Worm (Caenorhabditis elegans) whole organism, early embryonic: ENCODE measurements around the gene rpt-4.
A peak's percentile ranks its signal among the peaks of the same experiment; 100 is the strongest.

Experiments used
- B0310.2 ChIP-seq: sonication (generic microtip); optimal IDR thresholded peaks from 2 replicates; lab custom pipeline; 2016; ENCODE audit warnings: mild to moderate bottlenecking, missing genetic modification characterization, missing compliant biosample characterization
- F13C5.2 ChIP-seq: sonication (generic microtip); optimal IDR thresholded peaks from 2 replicates; lab custom pipeline; 2017; ENCODE audit warnings: mild to moderate bottlenecking, missing genetic modification characterization, inconsistent platforms, missing compliant biosample characterization
- aly-1 ChIP-seq: sonication (generic microtip); optimal IDR thresholded peaks from 2 replicates; lab custom pipeline; 2016; ENCODE audit warnings: missing genetic modification characterization, missing compliant biosample characterization
- ama-1 ChIP-seq: fragments of 150-350 bp; optimal IDR thresholded peaks from 2 replicates; lab custom pipeline; 2014
- ceh-13 ChIP-seq: fragments of 200-800 bp; sonication (Bioruptor generic); optimal IDR thresholded peaks from 2 replicates; lab custom pipeline; 2018; ENCODE audit warnings: mild to moderate bottlenecking, missing genetic modification characterization, missing compliant biosample characterization
- ceh-36 ChIP-seq: sonication (generic microtip); optimal IDR thresholded peaks from 2 replicates; lab custom pipeline; 2016; ENCODE audit warnings: missing genetic modification characterization, inconsistent platforms, missing compliant biosample characterization
- ets-7 ChIP-seq: sonication (generic microtip); optimal IDR thresholded peaks from 2 replicates; lab custom pipeline; 2016; ENCODE audit warnings: missing genotype, missing genetic modification characterization, missing compliant biosample characterization
- flt-1 ChIP-seq: fragments of 200-800 bp; sonication (Bioruptor generic); IDR thresholded peaks from 2 replicates; pipeline ENCODE4 v1.3.6; 2022; ENCODE audit warnings: missing genetic modification characterization, missing compliant biosample characterization
- hmbx-1 ChIP-seq: sonication (generic microtip); optimal IDR thresholded peaks from 2 replicates; lab custom pipeline; 2016; ENCODE audit warnings: mild to moderate bottlenecking, missing genetic modification characterization, missing compliant biosample characterization
- hmg-4 ChIP-seq: fragments of 200-800 bp; sonication (Bioruptor generic); optimal IDR thresholded peaks from 2 replicates; lab custom pipeline; 2018; ENCODE audit warnings: mild to moderate bottlenecking, missing genetic modification characterization, missing compliant biosample characterization
- hnd-1 ChIP-seq: sonication (generic microtip); optimal IDR thresholded peaks from 2 replicates; lab custom pipeline; 2016; ENCODE audit warnings: missing genetic modification characterization, missing compliant biosample characterization
- pes-1 ChIP-seq: fragments of 200-800 bp; sonication (Bioruptor generic); IDR thresholded peaks from 2 replicates; pipeline ENCODE4 v1.3.6; 2022; ENCODE audit warnings: missing genetic modification reagents, missing genetic modification characterization, missing compliant biosample characterization
- scrt-1 ChIP-seq: fragments of 200-800 bp; sonication (Bioruptor generic); IDR thresholded peaks from 2 replicates; pipeline ENCODE4 v1.3.6; 2022; ENCODE audit warnings: missing genetic modification characterization, missing compliant biosample characterization
- sea-1 ChIP-seq: fragments of 200-800 bp; sonication (Bioruptor generic); conservative IDR thresholded peaks from 2 replicates; pipeline ENCODE4 v1.3.6; 2022; ENCODE audit warnings: missing genetic modification characterization, missing compliant biosample characterization
- tbx-11 ChIP-seq: fragments of 200-800 bp; sonication (Bioruptor generic); IDR thresholded peaks from 2 replicates; pipeline ENCODE4 v1.3.6; 2022; ENCODE audit warnings: missing genetic modification characterization, missing compliant biosample characterization
- tbx-37 ChIP-seq: fragments of 200-800 bp; sonication (Bioruptor generic); conservative IDR thresholded peaks from 2 replicates; pipeline ENCODE4 v1.3.6; 2022; ENCODE audit warnings: missing genetic modification reagents, missing genetic modification characterization, missing compliant biosample characterization
- tra-4 ChIP-seq: sonication (generic microtip); optimal IDR thresholded peaks from 2 replicates; lab custom pipeline; 2017; ENCODE audit warnings: missing genetic modification characterization, missing compliant biosample characterization

The rpt-4 gene

ce11 chrII:28283-28682 lies 17.7 kb downstream of the rpt-4 start, which contains the start of gene F23F1.4:
Gene F23F1.4 (minus strand): TSS chrII:28423.
- TF ChIP-seq hmbx-1 (tag; lab: Kevin White, UChicago) (no peak), ama-1 (lab: Kevin White, UChicago) (no peak)

- TF ChIP-seq sea-1 (GFP tag; lab: Robert Waterston, UW): no peak
- peak; percentile 26 for TF ChIP-seq F13C5.2 (tag; lab: Kevin White, UChicago)
- TF ChIP-seq ceh-36 (tag; lab: Kevin White, UChicago): no peak
Observed at ce11 chrII:24559-24998, 21.4 kb downstream of the rpt-4 start, which contains the start of gene enee-1. Gene enee-1 (plus strand): TSS chrII:24666.

- TF ChIP-seq tbx-37 (GFP tag; lab: Robert Waterston, UW): no peak
- no peak for TF ChIP-seq B0310.2 (tag; lab: Kevin White, UChicago)
- TF ChIP-seq hmbx-1 (tag; lab: Kevin White, UChicago): no peak
- no peak for TF ChIP-seq ama-1 (lab: Kevin White, UChicago)
- no peak for TF ChIP-seq sea-1 (GFP tag; lab: Robert Waterston, UW)
Observed at ce11 chrII:23739-24138, 22.3 kb downstream of the rpt-4 start.

- TF ChIP-seq tbx-11 (GFP tag; lab: Robert Waterston, UW) (no peak), scrt-1 (GFP tag; lab: Robert Waterston, UW) (no peak), ets-7 (tag; lab: Kevin White, UChicago) (no peak), sea-1 (GFP tag; lab: Robert Waterston, UW) (no peak), ceh-36 (tag; lab: Kevin White, UChicago) (no peak), flt-1 (GFP tag; lab: Robert Waterston, UW) (no peak), tra-4 (tag; lab: Kevin White, UChicago) (no peak), hnd-1 (tag; lab: Kevin White, UChicago) (no peak), F13C5.2 (tag; lab: Kevin White, UChicago) (no peak), hmbx-1 (tag; lab: Kevin White, UChicago) (no peak), ceh-13 (no peak), ama-1 (lab: Kevin White, UChicago) (no peak), pes-1 (GFP tag; lab: Robert Waterston, UW) (no peak)
Observed at ce11 chrII:23025-23424, 23.0 kb downstream of the rpt-4 start, which contains the start of gene sqt-2. Gene sqt-2 (plus strand): TSS chrII:23325.

- TF ChIP-seq F13C5.2 (tag; lab: Kevin White, UChicago) (no peak), tra-4 (tag; lab: Kevin White, UChicago) (no peak), pes-1 (GFP tag; lab: Robert Waterston, UW) (no peak), ama-1 (lab: Kevin White, UChicago) (no peak), ets-7 (tag; lab: Kevin White, UChicago) (no peak), ceh-13 (no peak), scrt-1 (GFP tag; lab: Robert Waterston, UW) (no peak), sea-1 (GFP tag; lab: Robert Waterston, UW) (no peak), hmbx-1 (tag; lab: Kevin White, UChicago) (no peak), hnd-1 (tag; lab: Kevin White, UChicago) (no peak), tbx-11 (GFP tag; lab: Robert Waterston, UW) (no peak), flt-1 (GFP tag; lab: Robert Waterston, UW) (no peak)
Observed at ce11 chrII:21953-22352, 24.1 kb downstream of the rpt-4 start.

ce11 chrII:19238-19637 lies 26.8 kb downstream of the rpt-4 start, which contains the start of gene gmeb-1:
Gene gmeb-1 (plus strand): TSS chrII:19538.
- TF ChIP-seq tra-4 (tag; lab: Kevin White, UChicago) (no peak), tbx-37 (GFP tag; lab: Robert Waterston, UW) (no peak), aly-1 (no peak), ets-7 (tag; lab: Kevin White, UChicago) (no peak), B0310.2 (tag; lab: Kevin White, UChicago) (no peak), flt-1 (GFP tag; lab: Robert Waterston, UW) (no peak), ceh-13 (no peak), hmbx-1 (tag; lab: Kevin White, UChicago) (no peak), scrt-1 (GFP tag; lab: Robert Waterston, UW) (no peak)

ce11 chrII:18787-19186 lies 27.2 kb downstream of the rpt-4 start:
- peak; percentile 56 for TF ChIP-seq F13C5.2 (tag; lab: Kevin White, UChicago)
- TF ChIP-seq ama-1 (lab: Kevin White, UChicago): no peak
- peak; percentile 20; the same call in 1 of the 2 replicates for TF ChIP-seq tbx-11 (GFP tag; lab: Robert Waterston, UW)
- TF ChIP-seq ceh-13: no peak
- peak; percentile 83 for TF ChIP-seq hmg-4 (GFP tag; lab: Kevin White, UChicago)
- no peak for TF ChIP-seq scrt-1 (GFP tag; lab: Robert Waterston, UW)
- TF ChIP-seq hmbx-1 (tag; lab: Kevin White, UChicago): no peak
- peak; percentile 49; the same call in 1 of the 2 replicates for TF ChIP-seq sea-1 (GFP tag; lab: Robert Waterston, UW)

ce11 chrII:12685-13084 lies 33.3 kb downstream of the rpt-4 start, which contains the start of gene best-3:
Gene best-3 (plus strand): TSS chrII:12985.
- no peak for TF ChIP-seq hmbx-1 (tag; lab: Kevin White, UChicago)
- TF ChIP-seq tra-4 (tag; lab: Kevin White, UChicago): no peak
- TF ChIP-seq B0310.2 (tag; lab: Kevin White, UChicago): no peak
- TF ChIP-seq sea-1 (GFP tag; lab: Robert Waterston, UW): no peak
- TF ChIP-seq tbx-37 (GFP tag; lab: Robert Waterston, UW): no peak
- no peak for TF ChIP-seq hnd-1 (tag; lab: Kevin White, UChicago)
